Worm (Caenorhabditis elegans) whole organism, L3 larva: ENCODE data around the gene srw-54.

Source experiments
- R02D3.7 ChIP-seq: fragments of 150-350 bp; optimal IDR thresholded peaks from 2 replicates; lab custom pipeline; 2014; ENCODE audit warnings: missing biosample characterization, missing genetic modification characterization
- ZK546.5 ChIP-seq: sonication (generic microtip); optimal IDR thresholded peaks from 2 replicates; lab custom pipeline; 2017; ENCODE audit warnings: missing biosample characterization, missing genetic modification characterization
- aly-2 ChIP-seq: fragments of 150-350 bp; optimal IDR thresholded peaks from 2 replicates; lab custom pipeline; 2014; ENCODE audit warnings: missing biosample characterization, missing genetic modification characterization
- ama-1 ChIP-seq: fragments of 150-350 bp; optimal IDR thresholded peaks from 2 replicates; lab custom pipeline; 2018
- ceh-28 ChIP-seq: fragments of 150-350 bp; optimal IDR thresholded peaks from 2 replicates; lab custom pipeline; 2014; ENCODE audit warnings: missing biosample characterization, missing genetic modification reagents, missing genetic modification characterization
- ceh-82 ChIP-seq: fragments of 150-350 bp; optimal IDR thresholded peaks from 2 replicates; lab custom pipeline; 2014; ENCODE audit warnings: missing biosample characterization, missing genetic modification characterization
- ceh-9 ChIP-seq: sonication (generic microtip); optimal IDR thresholded peaks from 2 replicates; lab custom pipeline; 2018; ENCODE audit warnings: missing biosample characterization, missing genetic modification characterization
- daf-12 ChIP-seq: fragments of 150-350 bp; optimal IDR thresholded peaks from 2 replicates; lab custom pipeline; 2014; ENCODE audit warnings: missing biosample characterization, missing genetic modification reagents, missing genetic modification characterization
- egl-27 ChIP-seq: sonication (generic microtip); optimal IDR thresholded peaks from 4 replicates; lab custom pipeline; 2017; ENCODE audit warnings: missing biosample characterization, missing genetic modification reagents, missing genetic modification characterization
- egl-5 ChIP-seq: fragments of 150-350 bp; optimal IDR thresholded peaks from 2 replicates; lab custom pipeline; 2017; ENCODE audit warnings: missing biosample characterization, missing genetic modification reagents, missing genetic modification characterization, inconsistent platforms
- elt-2 ChIP-seq: sonication (generic microtip); optimal IDR thresholded peaks from 2 replicates; lab custom pipeline; 2016; ENCODE audit warnings: missing genetic modification reagents, mild to moderate bottlenecking, missing genetic modification characterization, missing compliant biosample characterization
- elt-3 ChIP-seq, 3 experiments: fragments of 150-350 bp in 1 of 3; sonication (generic microtip) in 2 of 3; optimal IDR thresholded peaks; 2 replicates in 2 of 3; 4 replicates in 1 of 3; lab custom pipeline; 2014 to 2017; ENCODE audit warnings: missing biosample characterization in 3 of 3, missing genetic modification characterization in 3 of 3
- eor-1 ChIP-seq, 2 experiments: fragments of 150-350 bp; optimal IDR thresholded peaks; 2 replicates each; lab custom pipeline; 2014 to 2018; ENCODE audit warnings: missing biosample characterization in 2 of 2, missing genetic modification characterization in 2 of 2
- fkh-10 ChIP-seq: sonication (generic microtip); optimal IDR thresholded peaks from 2 replicates; lab custom pipeline; 2017; ENCODE audit warnings: missing biosample characterization, missing genetic modification reagents, missing genetic modification characterization
- fkh-2 ChIP-seq: fragments of 150-350 bp; optimal IDR thresholded peaks from 2 replicates; lab custom pipeline; 2014; ENCODE audit warnings: missing biosample characterization, missing genetic modification reagents, missing genetic modification characterization
- fos-1 ChIP-seq: fragments of 150-350 bp; optimal IDR thresholded peaks from 2 replicates; lab custom pipeline; 2014; ENCODE audit warnings: missing biosample characterization, missing genetic modification characterization
- hmg-11 ChIP-seq: sonication (generic microtip); optimal IDR thresholded peaks from 2 replicates; lab custom pipeline; 2016; ENCODE audit warnings: missing genetic modification characterization, missing compliant biosample characterization
- jun-1 ChIP-seq: fragments of 150-350 bp; optimal IDR thresholded peaks from 2 replicates; lab custom pipeline; 2014; ENCODE audit warnings: missing biosample characterization, missing genetic modification reagents, missing genetic modification characterization
- lin-15B ChIP-seq: fragments of 150-350 bp; optimal IDR thresholded peaks from 2 replicates; lab custom pipeline; 2014; ENCODE audit warnings: missing biosample characterization, missing genetic modification characterization
- lin-39 ChIP-seq: fragments of 150-350 bp; optimal IDR thresholded peaks from 2 replicates; lab custom pipeline; 2018; ENCODE audit warnings: missing biosample characterization, missing genetic modification reagents, missing genetic modification characterization
- lsy-12 ChIP-seq: sonication (generic microtip); optimal IDR thresholded peaks from 2 replicates; lab custom pipeline; 2016; ENCODE audit warnings: mild to moderate bottlenecking, missing genetic modification characterization, missing compliant biosample characterization
- mdl-1 ChIP-seq: fragments of 150-350 bp; optimal IDR thresholded peaks from 2 replicates; lab custom pipeline; 2014; ENCODE audit warnings: missing biosample characterization, missing genetic modification characterization
- nhr-11 ChIP-seq: fragments of 150-350 bp; optimal IDR thresholded peaks from 2 replicates; lab custom pipeline; 2014; ENCODE audit warnings: missing biosample characterization, missing genetic modification characterization
- nhr-12 ChIP-seq: fragments of 150-350 bp; optimal IDR thresholded peaks from 2 replicates; lab custom pipeline; 2014; ENCODE audit warnings: missing biosample characterization, missing genetic modification characterization
- nhr-23 ChIP-seq: fragments of 150-350 bp; optimal IDR thresholded peaks from 2 replicates; lab custom pipeline; 2014; ENCODE audit warnings: missing biosample characterization, missing genetic modification reagents, missing genetic modification characterization
- nhr-237 ChIP-seq: fragments of 150-350 bp; optimal IDR thresholded peaks from 2 replicates; lab custom pipeline; 2014; ENCODE audit warnings: missing biosample characterization, missing genetic modification characterization
- nhr-25 ChIP-seq: sonication (generic microtip); optimal IDR thresholded peaks from 2 replicates; lab custom pipeline; 2017; ENCODE audit warnings: missing biosample characterization, missing genetic modification characterization
- nhr-43 ChIP-seq: sonication (generic microtip); optimal IDR thresholded peaks from 2 replicates; lab custom pipeline; 2016; ENCODE audit warnings: mild to moderate bottlenecking, missing genetic modification characterization, missing compliant biosample characterization; ENCODE audit not compliant: poor library complexity, severe bottlenecking
- nhr-67 ChIP-seq: fragments of 150-350 bp; optimal IDR thresholded peaks from 2 replicates; lab custom pipeline; 2014; ENCODE audit warnings: missing biosample characterization, missing genetic modification characterization
- nhr-76 ChIP-seq: fragments of 150-350 bp; sonication (generic microtip); optimal IDR thresholded peaks from 5 replicates; lab custom pipeline; 2014; ENCODE audit warnings: missing biosample characterization, missing genetic modification characterization
- nhr-77 ChIP-seq: fragments of 150-350 bp; optimal IDR thresholded peaks from 2 replicates; lab custom pipeline; 2014; ENCODE audit warnings: missing biosample characterization, missing genetic modification characterization
- pha-4 ChIP-seq: fragments of 150-350 bp; optimal IDR thresholded peaks from 2 replicates; lab custom pipeline; 2014; ENCODE audit warnings: missing biosample characterization, missing genetic modification reagents, missing genetic modification characterization
- pqm-1 ChIP-seq: fragments of 150-350 bp; optimal IDR thresholded peaks from 2 replicates; lab custom pipeline; 2017; ENCODE audit warnings: missing biosample characterization, missing genetic modification characterization, inconsistent platforms
- sea-2 ChIP-seq: fragments of 150-350 bp; sonication (generic microtip); optimal IDR thresholded peaks from 4 replicates; lab custom pipeline; 2014; ENCODE audit warnings: missing biosample characterization, missing genetic modification reagents, missing genetic modification characterization
- skn-1 ChIP-seq: fragments of 150-350 bp; optimal IDR thresholded peaks from 2 replicates; lab custom pipeline; 2014; ENCODE audit warnings: missing biosample characterization, missing genetic modification characterization
- snpc-4 ChIP-seq: fragments of 150-350 bp; optimal IDR thresholded peaks from 2 replicates; lab custom pipeline; 2014; ENCODE audit warnings: missing biosample characterization, missing genetic modification characterization
- tbx-2 ChIP-seq: sonication (generic microtip); optimal IDR thresholded peaks from 2 replicates; lab custom pipeline; 2016; ENCODE audit warnings: mild to moderate bottlenecking, missing genetic modification characterization, missing compliant biosample characterization
- unc-39 ChIP-seq: sonication (generic microtip); optimal IDR thresholded peaks from 4 replicates; lab custom pipeline; 2017; ENCODE audit warnings: missing biosample characterization, missing genetic modification characterization
- unc-62 ChIP-seq: fragments of 150-350 bp; sonication (generic microtip); optimal IDR thresholded peaks from 4 replicates; lab custom pipeline; 2014; ENCODE audit warnings: missing biosample characterization, missing genetic modification reagents, missing genetic modification characterization
- zag-1 ChIP-seq: fragments of 150-350 bp; optimal IDR thresholded peaks from 2 replicates; lab custom pipeline; 2014; ENCODE audit warnings: missing biosample characterization, missing genetic modification characterization
- ztf-11 ChIP-seq: fragments of 150-350 bp; optimal IDR thresholded peaks from 2 replicates; lab custom pipeline; 2014; ENCODE audit warnings: missing biosample characterization, missing genetic modification characterization
- ztf-4 ChIP-seq: fragments of 150-350 bp; optimal IDR thresholded peaks from 2 replicates; lab custom pipeline; 2014; ENCODE audit warnings: missing biosample characterization, missing genetic modification characterization

Gene srw-54

DNA sequence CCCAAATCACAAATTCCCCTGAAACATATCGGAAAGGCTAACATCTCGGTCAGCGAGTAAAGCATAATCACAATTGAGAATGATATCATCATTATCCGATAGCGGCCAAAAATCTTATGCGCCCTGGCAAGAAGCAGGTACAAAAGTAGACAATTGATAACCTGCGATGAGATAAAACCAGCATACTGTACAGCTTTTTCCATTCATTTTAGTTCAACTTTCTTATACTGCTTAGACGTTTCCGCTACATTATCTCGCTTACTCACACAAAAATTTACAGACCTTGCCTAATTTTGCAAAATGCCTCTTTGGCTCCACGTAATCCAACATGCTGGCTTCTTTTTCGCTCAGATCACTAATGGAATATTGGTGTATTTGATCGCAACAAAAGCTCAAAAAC, 28.2 kb upstream of the srw-54 start, which contains the start of gene str-150:
TSS of gene str-150 (plus strand) at position 301 of the 400 bp plus-strand sequence.
- TF ChIP-seq nhr-23 (tag; lab: Kevin White, UChicago) = no peak
- no peak for TF ChIP-seq aly-2 (tag; lab: Kevin White, UChicago)
- no peak for TF ChIP-seq sea-2 (GFP tag; lab: Kevin White, UChicago)
- no peak for TF ChIP-seq ama-1 (lab: Kevin White, UChicago)
- TF ChIP-seq ztf-4 (tag; lab: Kevin White, UChicago) = no peak
- TF ChIP-seq pha-4 (tag; lab: Kevin White, UChicago) = no peak
- no peak for TF ChIP-seq eor-1 (tag; optimal IDR thresholded peaks at IDR 0.05; lab: Kevin White, UChicago)
- no peak for TF ChIP-seq zag-1 (tag; lab: Kevin White, UChicago)
- TF ChIP-seq, all 47 proteins: peak for 0

DNA sequence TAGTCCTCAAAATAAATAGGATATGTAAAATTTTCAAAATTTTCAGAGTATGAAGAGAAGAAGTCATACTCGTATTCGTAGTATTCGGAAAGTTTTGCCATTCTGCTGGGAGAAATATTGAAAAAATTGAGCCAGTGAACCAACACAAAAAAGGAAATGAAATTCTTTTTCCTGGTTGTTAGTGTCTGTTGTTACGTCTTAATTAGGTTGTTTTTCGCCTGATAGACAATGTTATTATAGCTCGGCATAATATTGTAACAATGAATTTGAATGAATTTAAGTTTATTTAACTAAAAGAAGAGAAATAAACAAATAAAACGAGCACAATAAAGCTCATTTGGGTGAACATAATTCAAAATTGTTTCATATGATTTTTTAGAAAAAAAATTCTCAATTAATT, 22.7 kb upstream of the srw-54 start, which contains the start of gene srw-73:
TSS of gene srw-73 (minus strand) at position 101 of the 400 bp plus-strand sequence.
- TF ChIP-seq jun-1 = no peak
- no peak for TF ChIP-seq unc-62 (GFP tag; lab: Kevin White, UChicago)
- TF ChIP-seq lin-39 (tag; lab: Kevin White, UChicago) = no peak
- no peak for TF ChIP-seq nhr-23 (tag; lab: Kevin White, UChicago)
- TF ChIP-seq snpc-4 = no peak
- TF ChIP-seq ceh-28 (tag; lab: Kevin White, UChicago) = no peak
- TF ChIP-seq eor-1 (tag; optimal IDR thresholded peaks at IDR 0.05; lab: Kevin White, UChicago) = no peak

DNA sequence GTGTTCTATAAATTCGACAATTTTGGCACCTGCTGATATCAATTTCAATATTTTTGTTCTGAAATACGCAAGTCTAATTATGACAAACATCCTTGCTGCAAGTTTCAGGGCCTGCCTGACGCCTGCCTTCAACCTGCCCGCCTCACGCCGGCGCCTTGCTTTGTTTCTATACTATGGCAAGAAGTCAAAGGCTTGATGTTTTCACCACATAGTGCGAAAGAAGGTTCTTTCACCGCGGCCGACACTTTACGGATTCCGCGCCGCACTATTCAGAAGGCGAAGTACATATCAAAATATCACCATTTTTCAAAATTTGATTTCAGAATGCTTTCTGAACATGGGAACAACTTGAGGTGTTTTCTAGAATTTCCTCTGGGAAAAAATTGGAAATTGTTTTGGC, 21.6 kb upstream of the srw-54 start:
- no peak for TF ChIP-seq nhr-12
- no peak for TF ChIP-seq unc-62 (GFP tag; lab: Kevin White, UChicago)
- no peak for TF ChIP-seq pha-4 (tag; lab: Kevin White, UChicago)
- TF ChIP-seq egl-5 = no peak
- TF ChIP-seq tbx-2 (tag; lab: Kevin White, UChicago) = no peak
- no peak for TF ChIP-seq ceh-82 (tag; lab: Kevin White, UChicago)
- TF ChIP-seq nhr-25 (tag; lab: Kevin White, UChicago) = no peak
- no peak for TF ChIP-seq jun-1
- TF ChIP-seq unc-39 (tag; lab: Kevin White, UChicago) = no peak
- TF ChIP-seq ama-1 (lab: Kevin White, UChicago) = no peak
- TF ChIP-seq elt-2 (tag; lab: Kevin White, UChicago) = no peak
- no peak for TF ChIP-seq pqm-1 (tag; lab: Kevin White, UChicago)
- no peak for TF ChIP-seq daf-12 (tag; lab: Kevin White, UChicago)
- no peak for TF ChIP-seq zag-1 (tag; lab: Kevin White, UChicago)
- TF ChIP-seq ceh-9 = no peak
- no peak for TF ChIP-seq nhr-237 (tag; lab: Kevin White, UChicago)
- TF ChIP-seq lin-15B (tag; lab: Kevin White, UChicago) = no peak
- TF ChIP-seq, all 47 proteins: peak for 0

DNA sequence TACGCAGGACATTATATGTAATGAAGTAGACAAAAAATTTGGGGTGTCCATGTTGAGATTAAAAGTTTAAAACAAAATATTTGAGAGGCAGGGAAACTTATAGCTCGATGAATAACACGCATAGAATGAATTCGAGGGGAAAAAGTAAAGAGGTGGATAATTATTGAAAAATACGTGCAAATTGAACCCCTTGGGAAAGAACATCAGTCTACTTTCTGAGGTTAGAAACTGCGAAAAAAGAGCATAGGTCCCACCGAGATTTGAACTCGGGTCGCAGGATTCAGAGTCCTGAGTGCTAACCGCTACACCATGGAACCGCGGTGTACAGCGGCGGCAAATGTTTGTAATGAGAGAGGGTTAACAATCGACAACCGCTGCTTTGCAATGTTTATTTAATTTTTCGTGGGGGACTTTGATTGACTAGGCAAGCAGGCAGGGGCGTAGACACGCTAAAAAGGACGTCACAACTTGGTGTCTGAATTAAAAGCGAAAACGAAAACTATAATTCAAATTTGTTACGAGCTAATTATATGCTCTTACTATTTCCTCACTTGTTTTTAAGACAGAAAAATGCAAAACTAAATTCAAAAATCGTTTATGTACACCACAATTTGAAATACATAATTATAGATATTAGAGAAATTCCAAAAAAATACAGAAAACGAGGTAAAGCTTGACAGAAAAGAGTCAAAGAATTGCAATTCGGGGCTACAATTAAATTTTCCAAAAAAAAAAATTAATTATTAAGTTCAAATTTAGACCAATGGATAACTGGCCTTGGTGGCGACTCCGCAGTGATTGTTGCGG, 18.9 kb upstream of the srw-54 start, which contains the start of gene srh-269:
TSS of gene srh-269 (minus strand) at position 51 of the 807 bp plus-strand sequence.
- no peak for TF ChIP-seq eor-1 (tag; optimal IDR thresholded peaks at IDR 0.05; lab: Kevin White, UChicago)
- TF ChIP-seq nhr-11 (tag; lab: Kevin White, UChicago) = no peak
- no peak for TF ChIP-seq elt-3 (tag; optimal IDR thresholded peaks at IDR 0.05; lab: Kevin White, UChicago)
- TF ChIP-seq nhr-77 (tag; lab: Kevin White, UChicago) = no peak
- peak; percentile 67 for TF ChIP-seq lsy-12 (tag; lab: Kevin White, UChicago)
- peak; percentile 61 for TF ChIP-seq elt-2 (tag; lab: Kevin White, UChicago)
- no peak for TF ChIP-seq skn-1 (tag; lab: Kevin White, UChicago)
- no peak for TF ChIP-seq lin-15B (tag; lab: Kevin White, UChicago)
- peak; percentile 68 for TF ChIP-seq fos-1
- no peak for TF ChIP-seq nhr-23 (tag; lab: Kevin White, UChicago)
- TF ChIP-seq fkh-10 (GFP tag; lab: Kevin White, UChicago) = no peak
- no peak for TF ChIP-seq ztf-11 (tag; lab: Kevin White, UChicago)
- no peak for TF ChIP-seq nhr-67
- peak; percentile 85 for TF ChIP-seq hmg-11 (tag; lab: Kevin White, UChicago)
- TF ChIP-seq mdl-1 (tag; lab: Kevin White, UChicago) = no peak
- no peak for TF ChIP-seq daf-12 (tag; lab: Kevin White, UChicago)
- no peak for TF ChIP-seq zag-1 (tag; lab: Kevin White, UChicago)
- no peak for TF ChIP-seq R02D3.7
- no peak for TF ChIP-seq ceh-82 (tag; lab: Kevin White, UChicago)
- TF ChIP-seq fkh-2 (tag; lab: Kevin White, UChicago) = no peak
- no peak for TF ChIP-seq unc-62 (GFP tag; lab: Kevin White, UChicago)
- TF ChIP-seq nhr-237 (tag; lab: Kevin White, UChicago) = no peak
- TF ChIP-seq aly-2 (tag; lab: Kevin White, UChicago) = no peak
- TF ChIP-seq ZK546.5 (tag; lab: Kevin White, UChicago) = no peak
- TF ChIP-seq egl-27 (tag; lab: Kevin White, UChicago) = peak; percentile 33
- TF ChIP-seq snpc-4 = peak; percentile 47
- no peak for TF ChIP-seq unc-39 (tag; lab: Kevin White, UChicago)
- peak; percentile 71 for TF ChIP-seq nhr-43 (tag; lab: Kevin White, UChicago)
- no peak for TF ChIP-seq egl-5
- TF ChIP-seq pqm-1 (tag; lab: Kevin White, UChicago) = peak; percentile 32
- peak; percentile 56 for TF ChIP-seq ztf-4 (tag; lab: Kevin White, UChicago)
- peak; percentile 95 for TF ChIP-seq ama-1 (lab: Kevin White, UChicago)
- TF ChIP-seq tbx-2 (tag; lab: Kevin White, UChicago) = no peak
- TF ChIP-seq nhr-76 (tag; lab: Kevin White, UChicago) = no peak
- no peak for TF ChIP-seq sea-2 (GFP tag; lab: Kevin White, UChicago)
- TF ChIP-seq pha-4 (tag; lab: Kevin White, UChicago) = no peak
